Fruit fly (Drosophila melanogaster): ENCODE measurements around the gene CG9915.

Gene CG9915

dm6 chrX:16320197-16320921 lies 7.4 kb upstream of the CG9915 start, which contains the start of gene Cyp1 (continued):
- no peak for TF ChIP-seq CG10274 (GFP tag; optimal IDR thresholded peaks at IDR 0.05)
- peak; percentile 56 for TF ChIP-seq Hmr (GFP tag; optimal IDR thresholded peaks at IDR 0.05)
- TF ChIP-seq Hr39 (optimal IDR thresholded peaks at IDR 0.05), result no peak
- peak; percentile 10 for TF ChIP-seq CG8924 (tag; optimal IDR thresholded peaks at IDR 0.05)
- peak; percentile 79 for TF ChIP-seq knrl (GFP tag; IDR thresholded peaks at IDR 0.05; ENCODE audit: partially characterized antibody)
- peak; percentile 73 for TF ChIP-seq her (GFP tag; optimal IDR thresholded peaks at IDR 0.05)
- TF ChIP-seq BtbVII (GFP tag; optimal IDR thresholded peaks at IDR 0.05), result no peak
- no peak for TF ChIP-seq CG5245 (GFP tag; optimal IDR thresholded peaks at IDR 0.05)
- TF ChIP-seq nau (GFP tag; optimal IDR thresholded peaks at IDR 0.05), result no peak
- peak; percentile 38; the same call in 2 of the 4 replicates for TF ChIP-seq Gug (GFP tag; IDR thresholded peaks at IDR 0.05)
- peak; percentile 11 to 28 for TF ChIP-seq dpn (GFP tag; optimal IDR thresholded peaks at IDR 0.05)
- TF ChIP-seq tap (tag; optimal IDR thresholded peaks at IDR 0.05), result no peak
- TF ChIP-seq CkIIα-i1 (GFP tag; IDR thresholded peaks at IDR 0.05), result no peak
- TF ChIP-seq CG3281 (GFP tag; optimal IDR thresholded peaks at IDR 0.05), result no peak
- peak; percentile 25; the same call in 1 of the 3 replicates for TF ChIP-seq Optix (GFP tag; IDR thresholded peaks at IDR 0.05)
- TF ChIP-seq Ets65A (GFP tag), result peak; percentile 37
- no peak for TF ChIP-seq CG12155 (GFP tag; optimal IDR thresholded peaks at IDR 0.05)
- TF ChIP-seq yki (optimal IDR thresholded peaks at IDR 0.05), result no peak
- no peak for TF ChIP-seq scrt (GFP tag; optimal IDR thresholded peaks at IDR 0.05)
- peak; percentile 8 for TF ChIP-seq bcd (GFP tag; optimal IDR thresholded peaks at IDR 0.05)
- TF ChIP-seq prd (optimal IDR thresholded peaks at IDR 0.05), result no peak
- TF ChIP-seq prd (GFP tag; IDR thresholded peaks at IDR 0.05), result peak; percentile 72
- TF ChIP-seq Bteb2 (GFP tag; optimal IDR thresholded peaks at IDR 0.05), result no peak
- peak; percentile 51 for TF ChIP-seq CG11247 (GFP tag; IDR thresholded peaks at IDR 0.05)
- no peak for TF ChIP-seq grn (GFP tag; optimal IDR thresholded peaks at IDR 0.05)
- TF ChIP-seq CG15011 (GFP tag; optimal IDR thresholded peaks at IDR 0.05), result no peak
- TF ChIP-seq CG32772 (GFP tag; IDR thresholded peaks at IDR 0.05), result peak; percentile 32; the same call in 1 of the 2 replicates
- TF ChIP-seq CG30403 (GFP tag; optimal IDR thresholded peaks at IDR 0.05), result peak; percentile 15
- TF ChIP-seq nmo (GFP tag; optimal IDR thresholded peaks at IDR 0.05), result peak; percentile 44
- TF ChIP-seq CG13894 (tag; optimal IDR thresholded peaks at IDR 0.05), result peak; percentile 38
- no peak for TF ChIP-seq NC2α (GFP tag; optimal IDR thresholded peaks at IDR 0.05)
- no peak for TF ChIP-seq CG8388 (GFP tag; optimal IDR thresholded peaks at IDR 0.05)
- peak; percentile 42; the same call in 1 of the 2 replicates for TF ChIP-seq wdn (GFP tag; IDR thresholded peaks at IDR 0.05)
- TF ChIP-seq stc (GFP tag; IDR thresholded peaks at IDR 0.05), result 0 out of 2 replicates have a peak, but pooled peaks have one; percentile 31
- TF ChIP-seq phol (tag; optimal IDR thresholded peaks at IDR 0.05), result peak; percentile 92
- peak; percentile 42 for TF ChIP-seq zfh2 (GFP tag; optimal IDR thresholded peaks at IDR 0.05)
- TF ChIP-seq Bgb (GFP tag; IDR thresholded peaks at IDR 0.05; ENCODE audit: partially characterized antibody), result peak; percentile 89
- TF ChIP-seq CG2199 (GFP tag; IDR thresholded peaks at IDR 0.05), result no peak
- no peak for TF ChIP-seq pho (GFP tag; optimal IDR thresholded peaks at IDR 0.05)
- peak; percentile 44 for TF ChIP-seq Myb (GFP tag; optimal IDR thresholded peaks at IDR 0.05)
- peak; percentile 87 for TF ChIP-seq chinmo (GFP tag; IDR thresholded peaks at IDR 0.05; ENCODE audit: partially characterized antibody)
- no peak for TF ChIP-seq hth (optimal IDR thresholded peaks at IDR 0.05)
- no peak for TF ChIP-seq Hr78 (GFP tag; optimal IDR thresholded peaks at IDR 0.05)
- no peak for TF ChIP-seq pita (GFP tag; optimal IDR thresholded peaks at IDR 0.05)
- TF ChIP-seq CG3995 (GFP tag; optimal IDR thresholded peaks at IDR 0.05), result peak; percentile 95
- TF ChIP-seq CG4730 (GFP tag; IDR thresholded peaks at IDR 0.05), result 0 out of 2 replicates have a peak, but pooled peaks have one; percentile 25
- TF ChIP-seq gce (GFP tag; IDR thresholded peaks at IDR 0.05), result peak; percentile 61; the same call in 2 of the 3 replicates
- TF ChIP-seq Xrp1 (GFP tag; IDR thresholded peaks at IDR 0.05), result peak; percentile 44; the same call in 1 of the 2 replicates
- peak; percentile 73 for TF ChIP-seq tna (GFP tag; IDR thresholded peaks at IDR 0.05; ENCODE audit: partially characterized antibody)
- peak; percentile 88 for TF ChIP-seq CG15514 (GFP tag; optimal IDR thresholded peaks at IDR 0.05)

All from whole organism, embryonic.